Fruit fly (Drosophila melanogaster): ENCODE measurements around the gene CG14322.

Gene CG14322

DNA sequence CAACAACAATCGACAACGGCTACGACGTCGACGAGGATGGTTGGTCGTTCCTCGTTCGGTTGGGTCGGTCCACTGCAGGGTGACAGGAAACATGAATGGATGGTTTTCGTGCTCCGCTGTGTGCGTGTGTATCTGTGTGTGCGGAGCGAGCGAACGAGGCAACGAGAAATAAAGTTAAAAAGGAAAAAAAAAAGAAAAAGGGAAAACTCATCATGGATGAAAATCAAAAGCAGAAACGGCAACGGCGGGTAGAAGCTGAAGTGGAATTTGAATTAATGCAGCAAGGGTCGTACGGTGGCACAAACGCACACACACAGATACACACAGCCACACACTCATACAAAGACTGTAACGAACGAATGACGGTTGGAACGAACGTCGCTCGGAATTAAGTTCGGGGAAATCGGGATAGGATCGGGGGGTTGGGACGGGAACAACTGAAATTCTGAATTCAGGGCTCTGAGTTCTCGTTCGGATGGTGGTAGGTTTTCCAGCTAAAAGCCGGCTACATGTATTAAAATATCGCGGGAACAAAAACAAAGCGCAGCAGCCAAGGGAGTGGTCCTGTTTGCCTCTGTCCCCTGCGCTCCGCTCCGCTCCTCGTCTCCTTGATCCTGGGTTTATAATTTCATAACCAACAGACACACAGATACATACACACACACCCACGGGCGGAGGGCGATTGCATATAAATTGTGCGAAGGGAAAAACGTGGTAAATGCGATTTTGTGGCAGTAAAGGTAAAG is 63.6 kb downstream of the CG14322 start:
- peak; percentile 24; the same call in 1 of the 3 replicates for TF ChIP-seq ci (GFP tag; IDR thresholded peaks at IDR 0.05)
- TF ChIP-seq CG18476 (GFP tag; optimal IDR thresholded peaks at IDR 0.05): no peak
- TF ChIP-seq eve (GFP tag; optimal IDR thresholded peaks at IDR 0.05): no peak
- TF ChIP-seq croc (GFP tag; conservative IDR thresholded peaks at IDR 0.05): no peak
- TF ChIP-seq CG12659 (GFP tag; optimal IDR thresholded peaks at IDR 0.05): no peak
- no peak for TF ChIP-seq CG13624 (GFP tag; optimal IDR thresholded peaks at IDR 0.05)
- no peak for TF ChIP-seq CG6689 (GFP tag; IDR thresholded peaks at IDR 0.05)
- TF ChIP-seq hbn (GFP tag; IDR thresholded peaks at IDR 0.05; ENCODE audit: partially characterized antibody): no peak
- no peak for TF ChIP-seq Max (GFP tag; optimal IDR thresholded peaks at IDR 0.05)
- TF ChIP-seq sna (GFP tag; IDR thresholded peaks at IDR 0.05; ENCODE audit: partially characterized antibody): no peak
- TF ChIP-seq tll (GFP tag; optimal IDR thresholded peaks at IDR 0.05): peak in 1 of 2 experiments; percentile 63
- no peak for TF ChIP-seq chn (GFP tag; optimal IDR thresholded peaks at IDR 0.05)
- TF ChIP-seq toy (GFP tag; IDR thresholded peaks at IDR 0.05): no peak
- TF ChIP-seq H15 (GFP tag; IDR thresholded peaks at IDR 0.05): 0 out of 3 replicates have a peak, but pooled peaks have one; percentile 13
- no peak for TF ChIP-seq Myb (GFP tag; optimal IDR thresholded peaks at IDR 0.05)
- TF ChIP-seq stwl (tag; optimal IDR thresholded peaks at IDR 0.05): no peak
- TF ChIP-seq CG30403 (GFP tag; optimal IDR thresholded peaks at IDR 0.05): no peak
- TF ChIP-seq lov (optimal IDR thresholded peaks at IDR 0.05): no peak
- 0 out of 3 replicates have a peak, but pooled peaks have one; percentile 62 for TF ChIP-seq lov (GFP tag; IDR thresholded peaks at IDR 0.05)
- TF ChIP-seq Sry-δ (GFP tag; optimal IDR thresholded peaks at IDR 0.05): no peak
- peak; percentile 26 for TF ChIP-seq Lpt (GFP tag; optimal IDR thresholded peaks at IDR 0.05)
- TF ChIP-seq chinmo (GFP tag; IDR thresholded peaks at IDR 0.05; ENCODE audit: partially characterized antibody): 0 out of 4 replicates have a peak, but pooled peaks have one; percentile 52
- peak; percentile 75 for TF ChIP-seq nom (GFP tag; optimal IDR thresholded peaks at IDR 0.05)
- TF ChIP-seq nerfin-1 (tag; optimal IDR thresholded peaks at IDR 0.05): peak; percentile 62
- TF ChIP-seq ssp (GFP tag; IDR thresholded peaks at IDR 0.05): no peak
- no peak for TF ChIP-seq CG11560 (tag; IDR thresholded peaks at IDR 0.05)
- no peak for TF ChIP-seq HLH54F (GFP tag; optimal IDR thresholded peaks at IDR 0.05)
- TF ChIP-seq CG2199 (GFP tag; IDR thresholded peaks at IDR 0.05): 0 out of 3 replicates have a peak, but pooled peaks have one; percentile 17
- TF ChIP-seq Deaf1 (tag; optimal IDR thresholded peaks at IDR 0.05): peak; percentile 93
- TF ChIP-seq unc-4 (GFP tag; IDR thresholded peaks at IDR 0.05; ENCODE audit: partially characterized antibody): no peak
- peak; percentile 80 for TF ChIP-seq cg (GFP tag; optimal IDR thresholded peaks at IDR 0.05)
- peak; percentile 34 for TF ChIP-seq oc (tag; optimal IDR thresholded peaks at IDR 0.05)
- TF ChIP-seq HmgZ (tag; optimal IDR thresholded peaks at IDR 0.05): no peak
- TF ChIP-seq Blimp-1 (GFP tag; optimal IDR thresholded peaks at IDR 0.05): peak; percentile 52
- TF ChIP-seq Eip74EF (GFP tag; optimal IDR thresholded peaks at IDR 0.05): no peak
- no peak for TF ChIP-seq CG13123 (GFP tag; optimal IDR thresholded peaks at IDR 0.05)
- TF ChIP-seq crol (GFP tag; IDR thresholded peaks at IDR 0.05): peak; percentile 89
- no peak for TF ChIP-seq zen (tag; optimal IDR thresholded peaks at IDR 0.05)
- TF ChIP-seq insv (GFP tag; optimal IDR thresholded peaks at IDR 0.05): peak in 1 of 2 experiments; percentile 22
- TF ChIP-seq lola (GFP tag; optimal IDR thresholded peaks at IDR 0.05): no peak
- TF ChIP-seq btn (GFP tag; optimal IDR thresholded peaks at IDR 0.05): no peak
- no peak for TF ChIP-seq CG6683 (GFP tag; optimal IDR thresholded peaks at IDR 0.05)
- peak; percentile 92 for TF ChIP-seq pros (GFP tag; optimal IDR thresholded peaks at IDR 0.05)
- no peak for TF ChIP-seq gcm (GFP tag; optimal IDR thresholded peaks at IDR 0.05)
- TF ChIP-seq gfzf (GFP tag; optimal IDR thresholded peaks at IDR 0.05): no peak
- TF ChIP-seq CG32767 (GFP tag; IDR thresholded peaks at IDR 0.05): peak; percentile 30; the same call in 1 of the 2 replicates
- 0 out of 2 replicates have a peak, but pooled peaks have one; percentile 38 for TF ChIP-seq CG8765 (GFP tag; IDR thresholded peaks at IDR 0.05)
- TF ChIP-seq CG7745 (tag; optimal IDR thresholded peaks at IDR 0.05): peak; percentile 18
